Worm (Caenorhabditis elegans): ENCODE measurements around the gene F02C12.1.
A peak's percentile ranks its signal among the peaks of the same experiment; 100 is the strongest.

Gene F02C12.1

DNA sequence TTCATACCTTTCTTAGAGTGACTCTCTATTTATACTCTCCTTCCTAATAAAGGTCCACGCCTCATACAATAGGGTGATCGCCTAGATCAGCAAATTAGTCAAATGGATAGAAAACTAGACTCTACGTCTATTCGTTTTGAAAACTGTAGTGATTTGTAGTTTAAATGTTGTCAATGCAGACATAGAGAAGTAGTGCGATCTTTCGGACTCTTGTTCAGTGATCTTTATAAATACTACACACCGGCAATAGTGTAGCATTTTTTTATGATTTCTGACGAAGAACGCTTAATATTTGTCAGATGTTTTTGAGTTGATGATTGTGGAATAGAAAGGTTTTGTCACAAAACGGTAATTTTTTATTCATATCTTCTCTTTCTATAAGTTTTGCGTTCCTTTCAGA, 9.4 kb downstream of the F02C12.1 start:
- TF ChIP-seq nhr-76 (tag; optimal IDR thresholded peaks at IDR 0.05) (no peak), madf-5 (GFP tag; IDR thresholded peaks at IDR 0.05) (no peak), mxl-2 (GFP tag; conservative IDR thresholded peaks at IDR 0.05) (no peak), zfp-2 (tag; optimal IDR thresholded peaks at IDR 0.05) (no peak), nhr-41 (GFP tag; IDR thresholded peaks at IDR 0.05) (no peak), snpc-4 (tag; optimal IDR thresholded peaks at IDR 0.05) (no peak), ceh-62 (tag; optimal IDR thresholded peaks at IDR 0.05) (no peak), nhr-237 (tag; optimal IDR thresholded peaks at IDR 0.05) (no peak), F44E2.7 (GFP tag; IDR thresholded peaks at IDR 0.05) (no peak), nhr-28 (tag; optimal IDR thresholded peaks at IDR 0.05) (peak; percentile 67), dve-1 (tag; optimal IDR thresholded peaks at IDR 0.05; ENCODE audit: insufficient read depth) (peak; percentile 5), spr-1 (tag; optimal IDR thresholded peaks at IDR 0.05) (no peak), lim-7 (GFP tag; IDR thresholded peaks at IDR 0.05) (no peak), mdt-29 (GFP tag; IDR thresholded peaks at IDR 0.05) (no peak), nhr-10 (tag; optimal IDR thresholded peaks at IDR 0.05) (no peak), saeg-2 (GFP tag; IDR thresholded peaks at IDR 0.05) (no peak)

DNA sequence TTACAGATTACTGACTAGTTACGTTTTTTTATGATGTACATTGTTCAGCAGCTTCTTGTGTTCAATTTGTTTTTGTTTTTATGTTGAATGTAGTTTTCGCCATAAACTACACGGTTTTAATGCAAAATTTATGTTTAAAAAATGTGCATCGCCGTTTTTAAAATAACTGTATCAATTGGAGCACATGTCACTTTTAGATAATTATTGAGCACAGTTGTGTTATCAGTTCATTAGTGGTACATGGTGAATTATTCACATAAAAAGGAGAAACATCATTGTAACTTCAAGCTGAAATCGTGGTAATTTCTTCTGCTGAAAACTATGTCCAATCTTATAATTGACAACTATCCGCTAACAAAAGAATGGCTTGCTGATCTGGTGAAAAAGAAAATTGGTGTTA, 10.4 kb downstream of the F02C12.1 start:
- peak; percentile 19; the same call in 1 of the 2 replicates for TF ChIP-seq dmd-6 (GFP tag; IDR thresholded peaks at IDR 0.05)
- no peak for TF ChIP-seq egl-43 (GFP tag; IDR thresholded peaks at IDR 0.05)
- TF ChIP-seq nhr-41 (GFP tag; IDR thresholded peaks at IDR 0.05) = no peak
- TF ChIP-seq vab-7 (GFP tag; IDR thresholded peaks at IDR 0.05) = no peak
- TF ChIP-seq lin-38 (GFP tag; IDR thresholded peaks at IDR 0.05) = no peak
- peak; percentile 18 for TF ChIP-seq dve-1 (tag; optimal IDR thresholded peaks at IDR 0.05; ENCODE audit: insufficient read depth)
- no peak for TF ChIP-seq fkh-10 (GFP tag; optimal IDR thresholded peaks at IDR 0.05)
- no peak for TF ChIP-seq snpc-4 (tag; optimal IDR thresholded peaks at IDR 0.05)
- TF ChIP-seq madf-5 (GFP tag; IDR thresholded peaks at IDR 0.05) = no peak
- no peak for TF ChIP-seq nhr-237 (tag; optimal IDR thresholded peaks at IDR 0.05)
- TF ChIP-seq ama-1 (optimal IDR thresholded peaks at IDR 0.05) = no peak
- TF ChIP-seq aha-1 (tag) = no peak
- peak; percentile 66 for TF ChIP-seq pqm-1 (tag; optimal IDR thresholded peaks at IDR 0.05)
- no peak for TF ChIP-seq daf-16 (GFP tag; optimal IDR thresholded peaks at IDR 0.05)
- peak; percentile 40 for TF ChIP-seq daf-16 (tag; optimal IDR thresholded peaks at IDR 0.05)
- no peak for TF ChIP-seq skn-1 (tag; optimal IDR thresholded peaks at IDR 0.05)
- no peak for TF ChIP-seq F49E8.2 (tag; optimal IDR thresholded peaks at IDR 0.05; ENCODE audit: borderline replicate concordance)
- peak; percentile 86 for TF ChIP-seq nhr-28 (tag; optimal IDR thresholded peaks at IDR 0.05)
- TF ChIP-seq nhr-10 (tag; optimal IDR thresholded peaks at IDR 0.05) = no peak

DNA sequence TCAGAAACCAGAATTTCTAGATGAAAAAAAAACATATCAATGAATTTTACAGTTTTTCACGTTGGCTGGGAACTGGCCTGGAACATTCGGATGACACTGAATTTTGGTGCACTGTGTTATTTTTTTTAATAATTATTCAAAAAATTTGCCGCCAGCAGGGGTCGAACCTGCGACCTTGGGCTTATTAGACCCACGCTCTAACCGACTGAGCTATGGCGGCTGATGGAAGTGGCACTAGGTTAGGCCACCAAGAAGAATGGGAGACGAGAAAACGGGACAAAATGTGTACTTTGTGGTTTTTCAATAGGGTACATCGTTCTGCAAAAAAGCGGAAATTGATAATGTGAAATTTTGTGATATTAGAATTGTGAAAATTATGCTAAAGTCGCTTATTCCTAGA, 13.1 kb downstream of the F02C12.1 start:
- TF ChIP-seq ceh-82 (tag; optimal IDR thresholded peaks at IDR 0.05) = no peak
- TF ChIP-seq nhr-111 (GFP tag; optimal IDR thresholded peaks at IDR 0.05) = no peak
- TF ChIP-seq nhr-48 (tag; optimal IDR thresholded peaks at IDR 0.05) = peak; percentile 34
- TF ChIP-seq unc-62 (GFP tag; optimal IDR thresholded peaks at IDR 0.05 in 1 of 2) = no peak
- no peak for TF ChIP-seq unc-62 (tag; optimal IDR thresholded peaks at IDR 0.05)
- peak; percentile 90 for TF ChIP-seq vab-7 (GFP tag; IDR thresholded peaks at IDR 0.05)
- TF ChIP-seq lir-3 (tag; optimal IDR thresholded peaks at IDR 0.05) = peak; percentile 21
- 0 out of 2 replicates have a peak, but pooled peaks have one; percentile 39 for TF ChIP-seq zfp-3 (GFP tag; conservative IDR thresholded peaks at IDR 0.05)
- peak; percentile 76 for TF ChIP-seq tra-1 (GFP tag; IDR thresholded peaks at IDR 0.05)
- peak; percentile 53; the same call in 1 of the 2 replicates for TF ChIP-seq daf-8 (GFP tag; IDR thresholded peaks at IDR 0.05)
- TF ChIP-seq madf-5 (GFP tag; IDR thresholded peaks at IDR 0.05) = peak in 1 of 2 experiments; percentile 74; a peak in 1 of 4 replicates
- 0 out of 2 replicates have a peak, but pooled peaks have one; percentile 17 for TF ChIP-seq dmd-8 (GFP tag; IDR thresholded peaks at IDR 0.05)
- no peak for TF ChIP-seq nhr-76 (tag; optimal IDR thresholded peaks at IDR 0.05)
- TF ChIP-seq nhr-42 (GFP tag; IDR thresholded peaks at IDR 0.05) = 0 out of 2 replicates have a peak, but pooled peaks have one; percentile 12
- peak in 1 of 2 experiments; percentile 13 for TF ChIP-seq mdl-1 (tag; optimal IDR thresholded peaks at IDR 0.05)
- TF ChIP-seq dve-1 (tag; optimal IDR thresholded peaks at IDR 0.05; ENCODE audit: insufficient read depth) = peak; percentile 35
- peak; percentile 14 for TF ChIP-seq nhr-77 (tag; optimal IDR thresholded peaks at IDR 0.05)
- peak; percentile 43 for TF ChIP-seq nhr-28 (tag; optimal IDR thresholded peaks at IDR 0.05)
- TF ChIP-seq lin-15B (tag; optimal IDR thresholded peaks at IDR 0.05) = no peak
- 0 out of 2 replicates have a peak, but pooled peaks have one; percentile 19 for TF ChIP-seq ZK337.2 (GFP tag; IDR thresholded peaks at IDR 0.05)
- no peak for TF ChIP-seq nhr-237 (tag; optimal IDR thresholded peaks at IDR 0.05)
- no peak for TF ChIP-seq Y75B8A.6 (GFP tag; IDR thresholded peaks at IDR 0.05)
- TF ChIP-seq lin-1 (GFP tag; IDR thresholded peaks at IDR 0.05) = peak; percentile 59; the same call in 1 of the 2 replicates
- peak; percentile 76 for TF ChIP-seq lim-7 (GFP tag; IDR thresholded peaks at IDR 0.05)
- TF ChIP-seq mxl-2 (GFP tag; conservative IDR thresholded peaks at IDR 0.05) = no peak
- no peak for TF ChIP-seq unc-130 (GFP tag; optimal IDR thresholded peaks at IDR 0.05)
- peak; percentile 42 for TF ChIP-seq dmd-6 (GFP tag; IDR thresholded peaks at IDR 0.05)
- TF ChIP-seq pha-4 (GFP tag; IDR thresholded peaks at IDR 0.05) = peak; percentile 64; the same call in 1 of the 2 replicates
- TF ChIP-seq pha-4 (tag; optimal IDR thresholded peaks at IDR 0.05) = no peak
